Worm (Caenorhabditis elegans) whole organism, late embryonic: ENCODE data around the gene C32D5.8.

ENCODE experiments used
- C08G9.2 ChIP-seq: sonication (generic microtip); optimal IDR thresholded peaks from 2 replicates; lab custom pipeline; 2016; ENCODE audit warnings: mild to moderate bottlenecking, missing genetic modification characterization, moderate library complexity, missing compliant biosample characterization
- C38D4.7 ChIP-seq: fragments of 200-800 bp; sonication (Bioruptor generic); optimal IDR thresholded peaks from 2 replicates; lab custom pipeline; 2018; ENCODE audit warnings: mild to moderate bottlenecking, missing genetic modification characterization, moderate library complexity, missing compliant biosample characterization
- F13H6.1 ChIP-seq: sonication (generic microtip); optimal IDR thresholded peaks from 2 replicates; lab custom pipeline; 2016; ENCODE audit warnings: missing genetic modification characterization, missing compliant biosample characterization
- K09A11.1 ChIP-seq: sonication (generic microtip); optimal IDR thresholded peaks from 2 replicates; lab custom pipeline; 2017; ENCODE audit warnings: antibody characterized with exemption, mild to moderate bottlenecking, missing genetic modification characterization, missing compliant biosample characterization; ENCODE audit not compliant: insufficient read depth
- T23F11.4 ChIP-seq: fragments of 200-800 bp; sonication (Bioruptor generic); optimal IDR thresholded peaks from 2 replicates; lab custom pipeline; 2018; ENCODE audit warnings: mild to moderate bottlenecking, missing genetic modification characterization, missing compliant biosample characterization
- ahr-1 ChIP-seq: sonication (generic microtip); optimal IDR thresholded peaks from 2 replicates; lab custom pipeline; 2016; ENCODE audit warnings: missing genetic modification characterization, missing compliant biosample characterization
- ama-1 ChIP-seq: fragments of 150-350 bp; optimal IDR thresholded peaks from 2 replicates; lab custom pipeline; 2014
- ceh-18 ChIP-seq: sonication (generic microtip); optimal IDR thresholded peaks from 2 replicates; lab custom pipeline; 2016; ENCODE audit warnings: missing genetic modification characterization, missing compliant biosample characterization
- ceh-22 ChIP-seq: sonication (generic microtip); optimal IDR thresholded peaks from 2 replicates; lab custom pipeline; 2017; ENCODE audit warnings: missing biosample characterization, missing genetic modification characterization
- ceh-31 ChIP-seq: sonication (generic microtip); optimal IDR thresholded peaks from 2 replicates; lab custom pipeline; 2016; ENCODE audit warnings: missing genetic modification characterization, missing compliant biosample characterization
- ceh-45 ChIP-seq: fragments of 200-800 bp; sonication (Bioruptor generic); IDR thresholded peaks from 2 replicates; pipeline ENCODE4 v1.3.6; 2022; ENCODE audit warnings: missing genetic modification reagents, missing genetic modification characterization, missing compliant biosample characterization
- ceh-48 ChIP-seq: sonication (generic microtip); optimal IDR thresholded peaks from 2 replicates; lab custom pipeline; 2016; ENCODE audit warnings: missing genetic modification characterization, inconsistent platforms, missing compliant biosample characterization
- dmd-4 ChIP-seq: sonication (generic microtip); optimal IDR thresholded peaks from 2 replicates; lab custom pipeline; 2016; ENCODE audit warnings: borderline replicate concordance, missing genetic modification characterization, missing compliant biosample characterization
- dve-1 ChIP-seq: sonication (generic microtip); optimal IDR thresholded peaks from 2 replicates; lab custom pipeline; 2017; ENCODE audit warnings: antibody characterized with exemption, mild to moderate bottlenecking, missing genetic modification characterization, missing compliant biosample characterization
- elt-4 ChIP-seq: sonication (generic microtip); optimal IDR thresholded peaks from 2 replicates; lab custom pipeline; 2016; ENCODE audit warnings: missing genetic modification characterization, missing compliant biosample characterization
- ets-4 ChIP-seq: sonication (generic microtip); optimal IDR thresholded peaks from 2 replicates; lab custom pipeline; 2016; ENCODE audit warnings: missing genetic modification characterization, missing compliant biosample characterization
- eyg-1 ChIP-seq: sonication (generic microtip); optimal IDR thresholded peaks from 2 replicates; lab custom pipeline; 2016; ENCODE audit warnings: missing genotype, missing genetic modification characterization, missing compliant biosample characterization
- fkh-10 ChIP-seq: fragments of 150-350 bp; optimal IDR thresholded peaks from 2 replicates; lab custom pipeline; 2014; ENCODE audit warnings: missing biosample characterization, missing genetic modification reagents, missing genetic modification characterization
- gmeb-2 ChIP-seq: sonication (generic microtip); optimal IDR thresholded peaks from 2 replicates; lab custom pipeline; 2016; ENCODE audit warnings: missing genetic modification characterization, inconsistent platforms, missing compliant biosample characterization
- hlh-13 ChIP-seq: fragments of 200-800 bp; sonication (Bioruptor generic); optimal IDR thresholded peaks from 2 replicates; lab custom pipeline; 2018; ENCODE audit warnings: mild to moderate bottlenecking, missing genetic modification characterization, missing compliant biosample characterization
- hlh-30 ChIP-seq: sonication (generic microtip); optimal IDR thresholded peaks from 2 replicates; lab custom pipeline; 2017; ENCODE audit warnings: antibody characterized with exemption, missing genetic modification characterization, missing compliant biosample characterization; ENCODE audit not compliant: insufficient read depth
- lim-6 ChIP-seq: sonication (generic microtip); optimal IDR thresholded peaks from 2 replicates; lab custom pipeline; 2016; ENCODE audit warnings: missing genetic modification characterization, missing compliant biosample characterization
- lin-11 ChIP-seq: fragments of 200-800 bp; sonication (Bioruptor generic); optimal IDR thresholded peaks from 2 replicates; lab custom pipeline; 2018; ENCODE audit warnings: mild to moderate bottlenecking, missing genetic modification characterization, missing compliant biosample characterization
- mec-3 ChIP-seq: sonication (generic microtip); optimal IDR thresholded peaks from 2 replicates; lab custom pipeline; 2016; ENCODE audit warnings: borderline replicate concordance, missing genetic modification characterization, missing compliant biosample characterization
- nfya-1 ChIP-seq: sonication (generic microtip); optimal IDR thresholded peaks from 2 replicates; lab custom pipeline; 2017; ENCODE audit warnings: missing genetic modification characterization, mild to moderate bottlenecking, missing compliant biosample characterization, antibody characterized with exemption, moderate library complexity
- nhr-11 ChIP-seq: fragments of 150-350 bp; optimal IDR thresholded peaks from 2 replicates; lab custom pipeline; 2014; ENCODE audit warnings: missing biosample characterization, missing genetic modification characterization
- npax-4 ChIP-seq: sonication (generic microtip); optimal IDR thresholded peaks from 2 replicates; lab custom pipeline; 2016; ENCODE audit warnings: missing genetic modification characterization, missing compliant biosample characterization
- pag-3 ChIP-seq: sonication (generic microtip); optimal IDR thresholded peaks from 2 replicates; lab custom pipeline; 2016; ENCODE audit warnings: missing compliant biosample characterization, missing genetic modification characterization, borderline replicate concordance
- pax-1 ChIP-seq: fragments of 150-350 bp; optimal IDR thresholded peaks from 2 replicates; lab custom pipeline; 2014; ENCODE audit warnings: missing biosample characterization, missing genetic modification characterization
- pha-4 ChIP-seq: fragments of 150-350 bp; optimal IDR thresholded peaks from 2 replicates; lab custom pipeline; 2018; ENCODE audit warnings: missing biosample characterization, missing genetic modification reagents, missing genetic modification characterization
- ref-2 ChIP-seq: sonication (generic microtip); optimal IDR thresholded peaks from 2 replicates; lab custom pipeline; 2016; ENCODE audit warnings: missing genetic modification characterization, missing compliant biosample characterization
- rnt-1 ChIP-seq: sonication (generic microtip); optimal IDR thresholded peaks from 2 replicates; lab custom pipeline; 2016; ENCODE audit warnings: missing genetic modification characterization, missing compliant biosample characterization
- sox-2 ChIP-seq: fragments of 200-800 bp; sonication (Bioruptor generic); IDR thresholded peaks from 2 replicates; pipeline ENCODE4 v1.3.6; 2022; ENCODE audit warnings: missing genetic modification reagents, missing genetic modification characterization, missing compliant biosample characterization
- syd-9 ChIP-seq: sonication (generic microtip); optimal IDR thresholded peaks from 2 replicates; lab custom pipeline; 2016; ENCODE audit warnings: mild to moderate bottlenecking, missing genetic modification characterization, moderate library complexity, missing compliant biosample characterization
- tbx-2 ChIP-seq: sonication (generic microtip); optimal IDR thresholded peaks from 2 replicates; lab custom pipeline; 2016; ENCODE audit warnings: missing genetic modification characterization, missing compliant biosample characterization
- ttx-3 ChIP-seq: sonication (generic microtip); optimal IDR thresholded peaks from 2 replicates; lab custom pipeline; 2016; ENCODE audit warnings: missing genetic modification reagents, missing genetic modification characterization, missing compliant biosample characterization
- unc-42 ChIP-seq: sonication (generic microtip); optimal IDR thresholded peaks from 2 replicates; lab custom pipeline; 2016; ENCODE audit warnings: missing genotype, missing genetic modification characterization, missing compliant biosample characterization
- unc-55 ChIP-seq: sonication (generic microtip); optimal IDR thresholded peaks from 2 replicates; lab custom pipeline; 2017; ENCODE audit warnings: missing biosample characterization, missing genetic modification reagents, missing genetic modification characterization
- ztf-16 ChIP-seq: sonication (generic microtip); optimal IDR thresholded peaks from 2 replicates; lab custom pipeline; 2017; ENCODE audit warnings: missing genetic modification characterization, missing compliant biosample characterization

The C32D5.8 gene

ce11 chrII:6371003-6371402, 25.2 kb upstream of the C32D5.8 start, which contains the start of gene lin-23:
Gene lin-23, plus strand, starts transcription at chrII:6371303.
- TF ChIP-seq elt-4 (tag; lab: Kevin White, UChicago): no peak
- TF ChIP-seq pag-3 (tag; lab: Kevin White, UChicago): no peak
- TF ChIP-seq npax-4: no peak
- no peak for TF ChIP-seq lin-11
- TF ChIP-seq hlh-13 (GFP tag; lab: Kevin White, UChicago): no peak
- no peak for TF ChIP-seq ceh-18 (tag; lab: Kevin White, UChicago)
- no peak for TF ChIP-seq F13H6.1 (tag; lab: Kevin White, UChicago)
- TF ChIP-seq syd-9 (tag; lab: Kevin White, UChicago): no peak
- TF ChIP-seq C38D4.7 (GFP tag; lab: Kevin White, UChicago): no peak
- TF ChIP-seq, all 69 proteins: peak for 0

ce11 chrII:6370110-6370509, 24.3 kb upstream of the C32D5.8 start:
- TF ChIP-seq K09A11.1 (tag; lab: Kevin White, UChicago): no peak
- peak; percentile 0 for TF ChIP-seq eyg-1 (tag; lab: Kevin White, UChicago)
- TF ChIP-seq unc-42 (tag; lab: Kevin White, UChicago): peak; percentile 96
- TF ChIP-seq tbx-2: peak; percentile 71
- TF ChIP-seq lin-11: no peak
- peak; percentile 75 for TF ChIP-seq nfya-1 (tag; lab: Kevin White, UChicago)
- TF ChIP-seq dmd-4 (tag; lab: Kevin White, UChicago): no peak
- peak; percentile 98 for TF ChIP-seq hlh-30 (tag; lab: Kevin White, UChicago)
- TF ChIP-seq ref-2: peak; percentile 40
- TF ChIP-seq T23F11.4 (GFP tag; lab: Kevin White, UChicago): no peak
- peak; percentile 78 for TF ChIP-seq ceh-31 (tag; lab: Kevin White, UChicago)
- no peak for TF ChIP-seq ttx-3
- TF ChIP-seq ceh-48 (tag; lab: Kevin White, UChicago): peak; percentile 48
- TF ChIP-seq pha-4 (tag; lab: Kevin White, UChicago): no peak
- TF ChIP-seq ceh-18 (tag; lab: Kevin White, UChicago): peak; percentile 64
- TF ChIP-seq pax-1 (tag; lab: Kevin White, UChicago): peak; percentile 79
- peak; percentile 52 for TF ChIP-seq ets-4
- TF ChIP-seq fkh-10: no peak
- peak; percentile 86 for TF ChIP-seq unc-55
- TF ChIP-seq rnt-1 (tag; lab: Kevin White, UChicago): peak; percentile 26
- TF ChIP-seq dve-1 (tag; lab: Kevin White, UChicago): peak; percentile 63
- TF ChIP-seq gmeb-2 (tag; lab: Kevin White, UChicago): no peak
- no peak for TF ChIP-seq ahr-1 (tag; lab: Kevin White, UChicago)
- no peak for TF ChIP-seq sox-2 (GFP tag; lab: Robert Waterston, UW)
- no peak for TF ChIP-seq lim-6 (tag; lab: Kevin White, UChicago)
- TF ChIP-seq npax-4: no peak

ce11 chrII:6366696-6367095, 20.9 kb upstream of the C32D5.8 start, which contains the start of gene ctsa-4.1:
Gene ctsa-4.1, plus strand, starts transcription at chrII:6366996.
- TF ChIP-seq ama-1 (no peak), mec-3 (no peak), sox-2 (GFP tag; lab: Robert Waterston, UW) (no peak), pax-1 (tag; lab: Kevin White, UChicago) (no peak), unc-55 (no peak), C08G9.2 (no peak), dve-1 (tag; lab: Kevin White, UChicago) (no peak), ceh-45 (no peak), elt-4 (tag; lab: Kevin White, UChicago) (no peak), ceh-22 (tag; lab: Kevin White, UChicago) (no peak), ztf-16 (no peak), fkh-10 (no peak), nhr-11 (no peak)
